Worm (Caenorhabditis elegans) whole organism, young adult: Measurements from ENCODE around the gene tor-1.

Experiments used
- K12H6.12 ChIP-seq: fragments of 200-800 bp; sonication (Bioruptor generic); optimal IDR thresholded peaks from 2 replicates; lab custom pipeline; 2018; ENCODE audit warnings: mild to moderate bottlenecking, missing genetic modification characterization, missing compliant biosample characterization
- lin-35 ChIP-seq, 3 experiments: fragments of 150-350 bp in 2 of 3; sonication (generic microtip) in 1 of 3; optimal IDR thresholded peaks; 2 replicates each; lab custom pipeline; 2014 to 2018; ENCODE audit warnings: missing biosample characterization in 3 of 3, missing genetic modification characterization in 3 of 3, missing genetic modification reagents in 3 of 3

DNA sequence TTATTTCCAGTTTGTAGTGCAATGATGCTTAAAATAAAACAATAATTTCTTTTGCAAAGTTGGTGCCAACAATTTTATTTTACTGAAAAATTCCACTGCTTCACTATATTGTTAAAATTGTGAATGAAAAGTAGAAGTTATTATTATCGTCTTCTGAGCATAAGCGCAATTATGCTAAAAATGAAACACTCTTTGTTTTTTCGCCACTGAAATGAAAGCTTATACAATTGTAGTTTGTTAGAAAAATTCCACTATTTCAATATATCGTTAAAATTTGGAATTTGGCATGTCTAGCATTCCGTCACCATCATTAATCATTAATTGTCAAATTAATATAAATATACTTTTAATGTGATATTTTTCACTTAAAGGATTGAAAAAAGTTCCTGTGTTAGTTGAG lies 31.6 kb downstream of the tor-1 start:
- TF ChIP-seq lin-35 (GFP tag; optimal IDR thresholded peaks at IDR 0.05; lab: Kevin White, UChicago) (no peak), K12H6.12 (tag; lab: Kevin White, UChicago) (no peak)
